Fruit fly (Drosophila melanogaster): ENCODE data around the gene CG7579.

The CG7579 gene

DNA sequence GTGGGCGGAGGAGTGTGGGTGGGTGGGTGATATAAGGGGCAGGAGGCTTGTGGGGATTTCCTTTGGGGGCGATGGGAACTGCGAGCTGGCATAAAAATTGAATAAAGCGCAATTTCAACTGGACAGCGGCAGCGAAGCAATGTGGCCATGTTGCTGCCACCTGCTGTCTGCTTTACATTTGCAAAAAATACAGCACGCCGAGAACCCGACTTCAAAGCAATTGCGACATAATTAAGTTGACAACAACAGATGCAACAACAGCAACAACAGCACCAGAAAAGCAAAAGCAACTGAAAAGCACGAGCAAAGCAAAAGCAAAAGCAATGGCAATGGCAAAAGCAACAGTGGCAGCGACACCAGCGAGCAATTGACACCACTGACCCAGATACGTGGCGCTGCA is 24.9 kb upstream of the CG7579 start:
- TF ChIP-seq Vsx2 (GFP tag; optimal IDR thresholded peaks at IDR 0.05; ENCODE audit: partially characterized antibody) (no peak), CG32264 (GFP tag; optimal IDR thresholded peaks at IDR 0.05) (no peak), OdsH (GFP tag; optimal IDR thresholded peaks at IDR 0.05) (no peak), Dfd (GFP tag; optimal IDR thresholded peaks at IDR 0.05) (no peak), Myc (optimal IDR thresholded peaks at IDR 0.05) (no peak)

DNA sequence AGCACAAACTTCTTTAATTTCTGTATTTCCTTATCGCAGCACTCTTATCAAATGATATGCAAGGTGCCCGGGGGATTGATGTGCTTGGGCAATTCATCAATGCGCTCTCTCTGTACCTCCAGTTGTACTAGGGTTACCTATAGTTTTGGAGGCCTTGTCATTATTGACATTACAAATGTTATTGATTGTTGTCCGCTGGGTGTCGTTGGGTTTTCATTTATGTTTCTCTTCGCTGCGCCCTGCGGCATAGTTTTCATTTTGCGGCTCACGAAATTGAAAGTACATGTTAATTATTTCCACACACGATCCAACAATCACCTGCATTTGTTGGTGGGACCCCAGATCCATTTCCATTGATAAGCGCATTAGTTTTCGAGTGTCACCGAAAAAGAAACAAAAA is 23.0 kb upstream of the CG7579 start:
- TF ChIP-seq brk (GFP tag; optimal IDR thresholded peaks at IDR 0.05) = no peak
- no peak for TF ChIP-seq OdsH (GFP tag; optimal IDR thresholded peaks at IDR 0.05)
- TF ChIP-seq GATAd (GFP tag; optimal IDR thresholded peaks at IDR 0.05) = no peak
- no peak for TF ChIP-seq CG9705 (GFP tag; optimal IDR thresholded peaks at IDR 0.05)
- no peak for TF ChIP-seq dl (GFP tag; optimal IDR thresholded peaks at IDR 0.05; ENCODE audit: insufficient read depth in 1 of 2, partially characterized antibody in 2 of 2)
- TF ChIP-seq Mio (GFP tag; optimal IDR thresholded peaks at IDR 0.05) = no peak
- no peak for TF ChIP-seq lola (GFP tag; optimal IDR thresholded peaks at IDR 0.05)
- no peak for TF ChIP-seq dmrt93B (GFP tag; optimal IDR thresholded peaks at IDR 0.05)
- TF ChIP-seq Rel (GFP tag; optimal IDR thresholded peaks at IDR 0.05) = no peak
- no peak for TF ChIP-seq Rel (tag; optimal IDR thresholded peaks at IDR 0.05)
- no peak for TF ChIP-seq N (GFP tag; optimal IDR thresholded peaks at IDR 0.05)
- TF ChIP-seq Dif (GFP tag; optimal IDR thresholded peaks at IDR 0.05; ENCODE audit: partially characterized antibody) = no peak
- TF ChIP-seq usp (GFP tag; optimal IDR thresholded peaks at IDR 0.05) = no peak
- TF ChIP-seq rgr (GFP tag; optimal IDR thresholded peaks at IDR 0.05) = no peak
- TF ChIP-seq HLH106 (tag; optimal IDR thresholded peaks at IDR 0.05) = no peak
- TF ChIP-seq Hr78 (GFP tag; optimal IDR thresholded peaks at IDR 0.05) = no peak

dm6 chr3L:15704250-15704985 is 21.2 kb upstream of the CG7579 start:
- TF ChIP-seq brk (GFP tag; optimal IDR thresholded peaks at IDR 0.05) (no peak), pan (optimal IDR thresholded peaks at IDR 0.05) (no peak), Hr83 (GFP tag; optimal IDR thresholded peaks at IDR 0.05; ENCODE audit: poor library complexity, severe bottlenecking) (no peak), sv (GFP tag; optimal IDR thresholded peaks at IDR 0.05) (peak; percentile 16), sage (GFP tag; optimal IDR thresholded peaks at IDR 0.05) (no peak), Jra (GFP tag; optimal IDR thresholded peaks at IDR 0.05) (no peak), Mio (GFP tag; optimal IDR thresholded peaks at IDR 0.05) (no peak), woc (GFP tag; optimal IDR thresholded peaks at IDR 0.05) (no peak), Vsx2 (GFP tag; optimal IDR thresholded peaks at IDR 0.05; ENCODE audit: partially characterized antibody) (no peak), psq (GFP tag; optimal IDR thresholded peaks at IDR 0.05) (peak; percentile 24), usp (GFP tag; optimal IDR thresholded peaks at IDR 0.05) (no peak), lola (GFP tag; optimal IDR thresholded peaks at IDR 0.05) (no peak), CG9705 (GFP tag; optimal IDR thresholded peaks at IDR 0.05) (no peak), rgr (GFP tag; optimal IDR thresholded peaks at IDR 0.05) (no peak), CG32264 (GFP tag; optimal IDR thresholded peaks at IDR 0.05) (no peak), Myc (optimal IDR thresholded peaks at IDR 0.05) (no peak), tai (GFP tag; optimal IDR thresholded peaks at IDR 0.05) (no peak), HLH106 (tag; optimal IDR thresholded peaks at IDR 0.05) (no peak), Dif (GFP tag; optimal IDR thresholded peaks at IDR 0.05; ENCODE audit: partially characterized antibody) (no peak), dsf (GFP tag; optimal IDR thresholded peaks at IDR 0.05; ENCODE audit: borderline replicate concordance) (no peak), dl (GFP tag; optimal IDR thresholded peaks at IDR 0.05; ENCODE audit: insufficient read depth in 1 of 2, partially characterized antibody in 2 of 2) (no peak), br (GFP tag; optimal IDR thresholded peaks at IDR 0.05) (no peak), fru (GFP tag; optimal IDR thresholded peaks at IDR 0.05) (no peak), Hnf4 (GFP tag; optimal IDR thresholded peaks at IDR 0.05) (no peak), Rel (GFP tag; optimal IDR thresholded peaks at IDR 0.05) (no peak), Rel (tag; optimal IDR thresholded peaks at IDR 0.05) (no peak), Hr78 (GFP tag; optimal IDR thresholded peaks at IDR 0.05) (no peak), N (GFP tag; optimal IDR thresholded peaks at IDR 0.05) (no peak), OdsH (GFP tag; optimal IDR thresholded peaks at IDR 0.05) (peak; percentile 48), GATAd (GFP tag; optimal IDR thresholded peaks at IDR 0.05) (no peak), Abd-B (GFP tag; optimal IDR thresholded peaks at IDR 0.05) (no peak), h (GFP tag; optimal IDR thresholded peaks at IDR 0.05) (peak; percentile 2), Sp1 (GFP tag; optimal IDR thresholded peaks at IDR 0.05) (peak; percentile 7), ey (GFP tag; optimal IDR thresholded peaks at IDR 0.05) (no peak), CrebA (GFP tag; optimal IDR thresholded peaks at IDR 0.05; ENCODE audit: borderline replicate concordance) (no peak), dmrt93B (GFP tag; optimal IDR thresholded peaks at IDR 0.05) (no peak), foxo (GFP tag; optimal IDR thresholded peaks at IDR 0.05) (peak in 1 of 2 experiments; percentile 18), jim (GFP tag; optimal IDR thresholded peaks at IDR 0.05) (no peak), Dfd (GFP tag; optimal IDR thresholded peaks at IDR 0.05) (no peak)
